Worm (Caenorhabditis elegans) whole organism, L4 larva: ENCODE results near the gene Y43F8B.1.

ENCODE experiments used
- ceh-32 ChIP-seq: sonication (generic microtip); optimal IDR thresholded peaks from 2 replicates; lab custom pipeline; 2016; ENCODE audit warnings: mild to moderate bottlenecking, missing genetic modification characterization, missing compliant biosample characterization; ENCODE audit not compliant: poor library complexity
- lin-15B ChIP-seq: fragments of 150-350 bp; sonication (generic microtip); optimal IDR thresholded peaks from 3 replicates; lab custom pipeline; 2014; ENCODE audit warnings: missing biosample characterization, missing genetic modification characterization
- lin-39 ChIP-seq: fragments of 150-350 bp; optimal IDR thresholded peaks from 2 replicates; lab custom pipeline; 2014; ENCODE audit warnings: missing biosample characterization, missing genetic modification reagents, missing genetic modification characterization
- lsy-2 ChIP-seq, 2 experiments: fragments of 150-350 bp in 1 of 2; sonication (generic microtip) in 1 of 2; optimal IDR thresholded peaks; 2 replicates each; lab custom pipeline; 2014 to 2017; ENCODE audit warnings: missing biosample characterization in 2 of 2, missing genetic modification characterization in 2 of 2
- nhr-237 ChIP-seq: sonication (generic microtip); optimal IDR thresholded peaks from 2 replicates; lab custom pipeline; 2017; ENCODE audit warnings: missing biosample characterization, missing genetic modification characterization
- nhr-6 ChIP-seq: fragments of 150-350 bp; optimal IDR thresholded peaks from 2 replicates; lab custom pipeline; 2014; ENCODE audit warnings: missing biosample characterization, missing genetic modification characterization
- nhr-76 ChIP-seq: fragments of 150-350 bp; optimal IDR thresholded peaks from 2 replicates; lab custom pipeline; 2014; ENCODE audit warnings: missing biosample characterization, missing genetic modification characterization
- set-16 ChIP-seq: fragments of 200-800 bp; sonication (Bioruptor generic); IDR thresholded peaks from 2 replicates; pipeline ENCODE4 v1.3.6; 2022; ENCODE audit warnings: missing genetic modification reagents, missing genetic modification characterization, missing compliant biosample characterization
- unc-39 ChIP-seq: sonication (generic microtip); optimal IDR thresholded peaks from 2 replicates; lab custom pipeline; 2017; ENCODE audit warnings: missing biosample characterization, missing genetic modification characterization
- zip-11 ChIP-seq: fragments of 200-800 bp; sonication (Bioruptor generic); IDR thresholded peaks from 2 replicates; pipeline ENCODE4 v1.3.6; 2022; ENCODE audit warnings: missing genetic modification characterization, missing compliant biosample characterization

DNA sequence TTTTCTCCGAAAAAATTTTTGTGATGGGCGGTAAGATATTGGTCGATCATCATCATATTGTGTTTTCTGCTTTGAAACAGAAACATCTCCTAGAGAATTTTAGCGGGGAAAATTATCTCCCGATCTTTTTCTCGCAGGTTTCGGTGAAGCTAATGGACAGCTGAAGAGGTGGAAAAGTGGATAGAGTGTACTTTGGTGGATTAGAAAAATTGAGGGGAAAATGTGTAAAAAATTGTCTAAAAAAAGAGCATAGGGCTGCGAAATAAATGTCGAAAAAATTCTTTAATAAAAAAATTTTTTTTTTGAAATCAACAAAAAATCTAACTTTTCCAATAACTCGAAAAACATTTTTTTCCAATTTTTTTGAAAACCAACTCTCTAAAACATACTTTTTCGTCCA, 9.9 kb upstream of the Y43F8B.1 start, which contains the start of gene oac-1:
- TF ChIP-seq lin-39 (tag; lab: Kevin White, UChicago) (no peak), nhr-237 (tag; lab: Kevin White, UChicago) (no peak), unc-39 (no peak), lsy-2 (tag; optimal IDR thresholded peaks at IDR 0.05; lab: Kevin White, UChicago) (no peak), nhr-6 (no peak), zip-11 (GFP tag; lab: Robert Waterston, UW) (no peak), set-16 (GFP tag; lab: Robert Waterston, UW) (no peak), ceh-32 (tag; lab: Kevin White, UChicago) (no peak), nhr-76 (tag; lab: Kevin White, UChicago) (no peak), lin-15B (tag; lab: Kevin White, UChicago) (no peak)
